Worm (Caenorhabditis elegans): Measurements from ENCODE around the gene srh-27.

Gene srh-27

DNA sequence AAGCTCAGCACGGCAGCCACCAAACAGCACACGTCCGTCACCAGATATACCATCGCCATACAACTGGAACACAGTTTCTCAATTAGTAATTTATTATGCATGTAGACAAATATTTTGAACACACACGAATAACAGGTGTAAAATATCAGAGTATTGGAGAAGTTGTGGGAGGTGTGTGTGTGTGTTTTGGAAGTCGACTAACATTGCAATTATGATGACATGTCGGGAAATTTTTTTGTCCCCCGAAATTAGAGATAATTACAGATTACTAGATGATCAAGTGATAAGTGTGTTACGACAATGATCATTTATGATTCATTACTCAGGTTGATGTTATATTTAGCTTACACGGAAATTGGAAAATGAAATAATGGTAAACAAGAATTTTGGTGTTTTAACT lies 18.6 kb upstream of the srh-27 start, which contains the start of gene Y57A10C.8:
Y57A10C.8 (minus strand) TSS at position 101 of the 400 bp plus-strand sequence.
- no peak for TF ChIP-seq fos-1 (tag; optimal IDR thresholded peaks at IDR 0.05)
- TF ChIP-seq sma-9 (GFP tag; optimal IDR thresholded peaks at IDR 0.05) = no peak
- TF ChIP-seq sma-9 (tag; optimal IDR thresholded peaks at IDR 0.05) = no peak
- no peak for TF ChIP-seq nhr-237 (tag; optimal IDR thresholded peaks at IDR 0.05)
- no peak for TF ChIP-seq sem-4 (tag; optimal IDR thresholded peaks at IDR 0.05)
- TF ChIP-seq mdl-1 (tag; optimal IDR thresholded peaks at IDR 0.05) = no peak
- TF ChIP-seq unc-55 (GFP tag; optimal IDR thresholded peaks at IDR 0.05) = no peak
- TF ChIP-seq nhr-25 (tag; optimal IDR thresholded peaks at IDR 0.05) = no peak
- no peak for TF ChIP-seq nhr-23 (tag; optimal IDR thresholded peaks at IDR 0.05)
- no peak for TF ChIP-seq ceh-82 (tag; optimal IDR thresholded peaks at IDR 0.05)
- TF ChIP-seq aly-2 (tag; optimal IDR thresholded peaks at IDR 0.05) = no peak
- no peak for TF ChIP-seq nhr-12 (tag; optimal IDR thresholded peaks at IDR 0.05)
- no peak for TF ChIP-seq zag-1 (tag; optimal IDR thresholded peaks at IDR 0.05)
- TF ChIP-seq C34F6.9 (tag; optimal IDR thresholded peaks at IDR 0.05) = no peak
- no peak for TF ChIP-seq nhr-77 (tag; optimal IDR thresholded peaks at IDR 0.05)

DNA sequence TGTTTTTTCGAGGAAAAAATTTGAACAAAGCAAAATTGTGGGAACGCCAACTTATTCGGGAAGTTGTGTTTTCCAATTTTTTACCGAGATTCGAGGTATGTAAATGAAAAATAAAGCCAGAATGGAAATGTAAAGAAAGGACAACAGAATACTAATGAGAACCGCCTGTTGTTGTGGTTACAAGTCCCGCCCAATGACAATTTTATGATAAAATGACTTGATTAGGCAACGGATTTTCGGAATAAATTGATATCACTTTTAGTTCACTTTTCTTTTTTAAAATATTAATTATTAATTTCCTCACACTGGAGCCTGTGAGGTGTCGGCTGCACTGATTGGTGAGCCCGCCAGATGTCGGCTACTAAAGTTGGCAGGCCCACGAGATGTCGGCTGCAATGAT lies 16.0 kb upstream of the srh-27 start, which contains the start of gene dct-12:
dct-12 (minus strand) TSS at position 101 of the 400 bp plus-strand sequence.
- TF ChIP-seq nhr-11 (tag; optimal IDR thresholded peaks at IDR 0.05) = no peak
- no peak for TF ChIP-seq ama-1 (optimal IDR thresholded peaks at IDR 0.05)
- TF ChIP-seq ZK546.5 (tag; optimal IDR thresholded peaks at IDR 0.05) = no peak
- TF ChIP-seq nhr-10 (tag; optimal IDR thresholded peaks at IDR 0.05) = no peak

DNA sequence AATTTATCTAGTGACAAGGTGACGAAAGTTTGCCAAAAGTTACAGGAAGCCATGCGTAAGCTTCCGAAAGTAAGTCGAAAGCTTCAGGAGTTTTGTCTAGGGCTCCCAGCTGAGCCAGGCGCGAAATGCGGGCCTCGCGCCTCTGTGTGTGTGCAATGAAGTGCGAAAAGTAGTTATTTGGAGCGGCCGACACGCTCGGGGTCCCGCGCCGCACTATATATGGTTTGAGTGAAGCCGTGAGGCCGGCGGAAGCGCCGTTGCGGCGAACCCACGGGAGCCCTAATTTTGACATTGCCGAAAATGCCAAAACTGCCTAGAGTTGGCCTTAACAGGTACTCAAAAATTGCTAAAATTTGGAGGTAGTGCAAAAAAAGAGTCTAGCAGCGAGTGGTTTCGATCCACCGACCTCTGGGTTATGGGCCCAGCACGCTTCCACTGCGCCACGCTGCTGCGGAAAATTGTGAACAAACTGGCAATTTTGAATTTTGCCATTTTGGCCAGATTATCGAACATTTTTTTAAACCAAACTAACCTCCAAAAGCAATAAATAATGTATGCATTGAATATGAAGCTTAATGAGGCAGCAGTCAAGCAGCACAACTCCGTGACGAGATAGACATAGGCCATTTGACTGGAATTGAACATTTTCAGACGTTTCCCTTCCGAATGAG lies 13.0 kb upstream of the srh-27 start:
- no peak for TF ChIP-seq fos-1 (tag; optimal IDR thresholded peaks at IDR 0.05)
- no peak for TF ChIP-seq lsy-2 (tag; optimal IDR thresholded peaks at IDR 0.05)
- no peak for TF ChIP-seq sma-3 (GFP tag; optimal IDR thresholded peaks at IDR 0.05)
- TF ChIP-seq egl-27 (tag; optimal IDR thresholded peaks at IDR 0.05) = no peak
- no peak for TF ChIP-seq dmd-4 (tag; optimal IDR thresholded peaks at IDR 0.05)
- no peak for TF ChIP-seq ama-1 (optimal IDR thresholded peaks at IDR 0.05)
- TF ChIP-seq mbf-1 (tag; optimal IDR thresholded peaks at IDR 0.05) = no peak
- TF ChIP-seq mdl-1 (tag; optimal IDR thresholded peaks at IDR 0.05) = no peak
- no peak for TF ChIP-seq ztf-1 (GFP tag; conservative IDR thresholded peaks at IDR 0.05)
- no peak for TF ChIP-seq lin-13 (GFP tag; optimal IDR thresholded peaks at IDR 0.05)
- TF ChIP-seq lin-11 (tag; optimal IDR thresholded peaks at IDR 0.05) = no peak
- TF ChIP-seq lin-39 (tag; optimal IDR thresholded peaks at IDR 0.05) = no peak
- TF ChIP-seq alr-1 (tag; optimal IDR thresholded peaks at IDR 0.05) = no peak
- no peak for TF ChIP-seq ceh-82 (tag; optimal IDR thresholded peaks at IDR 0.05)
- no peak for TF ChIP-seq crh-2 (tag; optimal IDR thresholded peaks at IDR 0.05)
- no peak for TF ChIP-seq ZK546.5 (tag; optimal IDR thresholded peaks at IDR 0.05)
- no peak for TF ChIP-seq nhr-25 (tag; optimal IDR thresholded peaks at IDR 0.05)
- no peak for TF ChIP-seq skn-1 (tag; optimal IDR thresholded peaks at IDR 0.05)
- no peak for TF ChIP-seq sem-4 (tag; optimal IDR thresholded peaks at IDR 0.05)

DNA sequence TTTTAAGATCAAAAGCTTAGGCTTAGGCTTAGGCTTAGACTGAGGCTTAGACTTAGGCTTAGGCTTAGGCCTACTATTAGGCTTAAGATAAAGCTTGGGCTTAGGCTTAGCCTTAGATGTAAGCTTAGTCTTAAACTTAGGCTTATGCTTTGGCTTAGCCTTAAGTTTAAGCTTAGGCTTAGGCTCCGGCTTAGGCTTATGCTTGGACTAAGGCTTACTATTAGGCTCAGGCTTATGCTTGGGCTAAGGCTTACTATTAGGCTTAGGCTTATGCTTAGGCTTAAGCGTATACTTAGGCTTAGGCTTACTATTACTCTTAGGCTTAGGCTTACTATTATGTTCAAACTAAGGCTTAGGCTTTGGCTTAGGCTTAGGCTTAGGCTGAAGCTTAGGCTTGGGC lies 11.6 kb upstream of the srh-27 start:
- no peak for TF ChIP-seq nhr-77 (tag; optimal IDR thresholded peaks at IDR 0.05)
- TF ChIP-seq sma-3 (GFP tag; optimal IDR thresholded peaks at IDR 0.05) = no peak
- no peak for TF ChIP-seq sma-9 (GFP tag; optimal IDR thresholded peaks at IDR 0.05)
- no peak for TF ChIP-seq sma-9 (tag; optimal IDR thresholded peaks at IDR 0.05)
- no peak for TF ChIP-seq nhr-21 (tag; optimal IDR thresholded peaks at IDR 0.05)
- TF ChIP-seq unc-62 (GFP tag; optimal IDR thresholded peaks at IDR 0.05) = no peak
- TF ChIP-seq lin-39 (tag; optimal IDR thresholded peaks at IDR 0.05) = no peak
- TF ChIP-seq nhr-25 (tag; optimal IDR thresholded peaks at IDR 0.05) = no peak
- no peak for TF ChIP-seq alr-1 (tag; optimal IDR thresholded peaks at IDR 0.05)
- TF ChIP-seq Y55F3AM.14 (GFP tag; optimal IDR thresholded peaks at IDR 0.05) = no peak
- no peak for TF ChIP-seq zag-1 (tag; optimal IDR thresholded peaks at IDR 0.05)
- no peak for TF ChIP-seq lsy-2 (tag; optimal IDR thresholded peaks at IDR 0.05)

DNA sequence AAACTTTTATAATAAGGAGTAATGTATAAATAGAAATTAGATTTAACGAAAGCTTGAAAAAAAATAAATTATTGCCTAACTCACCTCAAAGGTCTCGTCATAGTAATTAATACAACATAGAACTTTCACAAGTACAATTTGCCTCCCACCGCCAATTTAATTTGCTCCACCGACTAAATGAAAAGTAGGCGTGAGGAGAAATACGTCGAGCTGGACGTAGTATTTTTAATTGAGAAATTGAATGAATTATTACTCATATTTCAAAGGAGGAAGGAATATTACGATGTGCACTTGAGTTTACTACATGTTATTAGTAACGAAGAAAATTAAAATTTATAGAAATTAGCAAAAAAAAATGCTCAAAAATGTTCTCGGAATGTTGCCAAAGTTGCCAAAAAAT lies 9.9 kb upstream of the srh-27 start, which contains the start of gene Y57A10C.9:
Y57A10C.9 (minus strand) TSS at position 101 of the 400 bp plus-strand sequence.
- TF ChIP-seq ztf-11 (tag; optimal IDR thresholded peaks at IDR 0.05) = no peak
- no peak for TF ChIP-seq sma-9 (GFP tag; optimal IDR thresholded peaks at IDR 0.05)
- no peak for TF ChIP-seq sma-9 (tag; optimal IDR thresholded peaks at IDR 0.05)
- TF ChIP-seq skn-1 (tag; optimal IDR thresholded peaks at IDR 0.05) = no peak
- no peak for TF ChIP-seq unc-55 (GFP tag; optimal IDR thresholded peaks at IDR 0.05)
- TF ChIP-seq nhr-129 (tag; optimal IDR thresholded peaks at IDR 0.05) = no peak
- TF ChIP-seq unc-62 (GFP tag; optimal IDR thresholded peaks at IDR 0.05) = no peak
- TF ChIP-seq nhr-6 (tag; optimal IDR thresholded peaks at IDR 0.05) = no peak
- TF ChIP-seq ZK546.5 (tag; optimal IDR thresholded peaks at IDR 0.05) = no peak
- TF ChIP-seq gmeb-1 (tag; optimal IDR thresholded peaks at IDR 0.05) = no peak
- no peak for TF ChIP-seq elt-3 (tag; optimal IDR thresholded peaks at IDR 0.05)
- no peak for TF ChIP-seq nhr-11 (tag; optimal IDR thresholded peaks at IDR 0.05)
- TF ChIP-seq nhr-77 (tag; optimal IDR thresholded peaks at IDR 0.05) = no peak
- no peak for TF ChIP-seq snpc-4 (tag; optimal IDR thresholded peaks at IDR 0.05)
- no peak for TF ChIP-seq zag-1 (tag; optimal IDR thresholded peaks at IDR 0.05)
- TF ChIP-seq C34F6.9 (tag; optimal IDR thresholded peaks at IDR 0.05) = no peak
- TF ChIP-seq aly-2 (tag; optimal IDR thresholded peaks at IDR 0.05) = no peak
- TF ChIP-seq sma-3 (GFP tag; optimal IDR thresholded peaks at IDR 0.05) = no peak
- no peak for TF ChIP-seq lsy-2 (tag; optimal IDR thresholded peaks at IDR 0.05)
- TF ChIP-seq fos-1 (tag; optimal IDR thresholded peaks at IDR 0.05) = no peak
- no peak for TF ChIP-seq F13H6.1 (tag; optimal IDR thresholded peaks at IDR 0.05)

Measured in whole organism, L2 larva.